Fruit fly (Drosophila melanogaster): Measurements from ENCODE around the gene AdipoR.

AdipoR gene

DNA sequence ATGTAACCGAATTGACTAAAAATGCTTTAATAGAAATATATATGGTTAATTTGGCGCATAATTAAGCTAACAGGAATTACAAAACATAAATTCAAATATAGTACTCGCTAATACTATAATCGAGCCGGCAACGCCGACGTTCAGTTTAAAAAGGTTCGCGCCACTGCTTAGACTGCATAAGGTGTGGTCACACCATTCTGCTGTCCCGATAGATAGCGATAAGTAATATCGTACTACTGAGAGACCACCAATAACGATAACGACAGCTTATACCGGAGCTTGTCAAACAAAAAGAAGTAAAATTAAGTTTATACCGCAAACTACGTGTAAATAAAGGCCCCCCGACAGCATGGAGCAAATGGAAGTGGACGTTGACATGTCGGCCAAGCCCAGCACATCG, 32.9 kb upstream of the AdipoR start, which contains the start of gene CSN6 (continued):
- TF ChIP-seq MESR4 (GFP tag; optimal IDR thresholded peaks at IDR 0.05), result peak; percentile 56
- TF ChIP-seq Myb (GFP tag; optimal IDR thresholded peaks at IDR 0.05), result peak; percentile 91
- no peak for TF ChIP-seq Dad (GFP tag; optimal IDR thresholded peaks at IDR 0.05)
- peak; percentile 9 for TF ChIP-seq CoRest (tag; optimal IDR thresholded peaks at IDR 0.05)
- TF ChIP-seq Abd-B (GFP tag; optimal IDR thresholded peaks at IDR 0.05), result peak; percentile 41
- no peak for TF ChIP-seq fu2 (GFP tag; optimal IDR thresholded peaks at IDR 0.05)
- TF ChIP-seq hb (GFP tag; IDR thresholded peaks at IDR 0.05; ENCODE audit: partially characterized antibody), result peak; percentile 88
- TF ChIP-seq CG17361 (GFP tag; IDR thresholded peaks at IDR 0.05), result peak; percentile 41; the same call in 1 of the 3 replicates
- TF ChIP-seq nerfin-2 (GFP tag; IDR thresholded peaks at IDR 0.05; ENCODE audit: partially characterized antibody), result peak; percentile 88
- TF ChIP-seq vvl (GFP tag; IDR thresholded peaks at IDR 0.05), result peak; percentile 31; the same call in 1 of the 2 replicates
- TF ChIP-seq CG7839 (tag; optimal IDR thresholded peaks at IDR 0.05), result no peak
- TF ChIP-seq caup (GFP tag; optimal IDR thresholded peaks at IDR 0.05; ENCODE audit: severe bottlenecking), result no peak
- TF ChIP-seq gce (GFP tag; IDR thresholded peaks at IDR 0.05), result no peak
- no peak for TF ChIP-seq CG31365 (tag; optimal IDR thresholded peaks at IDR 0.05)
- no peak for TF ChIP-seq Aef1 (GFP tag; IDR thresholded peaks at IDR 0.05)
- TF ChIP-seq Lhr (GFP tag; optimal IDR thresholded peaks at IDR 0.05), result peak; percentile 2
- no peak for TF ChIP-seq corto (GFP tag; optimal IDR thresholded peaks at IDR 0.05)
- TF ChIP-seq inv (GFP tag; IDR thresholded peaks at IDR 0.05; ENCODE audit: partially characterized antibody), result peak; percentile 69; the same call in 1 of the 2 replicates
- TF ChIP-seq HLH4C (GFP tag; IDR thresholded peaks at IDR 0.05; ENCODE audit: partially characterized antibody), result peak; percentile 90
- no peak for TF ChIP-seq MTF-1 (GFP tag; optimal IDR thresholded peaks at IDR 0.05; ENCODE audit: borderline replicate concordance)
- no peak for TF ChIP-seq eve (GFP tag; optimal IDR thresholded peaks at IDR 0.05)
- TF ChIP-seq stwl (tag; optimal IDR thresholded peaks at IDR 0.05), result peak; percentile 89
- TF ChIP-seq CG15479 (GFP tag; optimal IDR thresholded peaks at IDR 0.05), result no peak
- TF ChIP-seq z (GFP tag; IDR thresholded peaks at IDR 0.05), result no peak
- no peak for TF ChIP-seq aop (GFP tag; IDR thresholded peaks at IDR 0.05)
- no peak for TF ChIP-seq sens-2 (GFP tag; IDR thresholded peaks at IDR 0.05)
- TF ChIP-seq Vsx1 (GFP tag; optimal IDR thresholded peaks at IDR 0.05), result no peak
- peak; percentile 9 for TF ChIP-seq CG18476 (GFP tag; optimal IDR thresholded peaks at IDR 0.05)
- no peak for TF ChIP-seq ewg (GFP tag; optimal IDR thresholded peaks at IDR 0.05)
- TF ChIP-seq CG33213 (GFP tag; optimal IDR thresholded peaks at IDR 0.05), result peak; percentile 60
- TF ChIP-seq lola (GFP tag; optimal IDR thresholded peaks at IDR 0.05), result no peak
- peak; percentile 79 for TF ChIP-seq CG16813 (GFP tag; IDR thresholded peaks at IDR 0.05; ENCODE audit: partially characterized antibody)
- TF ChIP-seq sens (GFP tag), result peak; percentile 44
- TF ChIP-seq CG6654 (GFP tag; optimal IDR thresholded peaks at IDR 0.05), result no peak
- no peak for TF ChIP-seq fd64A (GFP tag; optimal IDR thresholded peaks at IDR 0.05)
- peak; percentile 1 for TF ChIP-seq tin (GFP tag; optimal IDR thresholded peaks at IDR 0.05)
- no peak for TF ChIP-seq Nf-YA (GFP tag; IDR thresholded peaks at IDR 0.05)
- no peak for TF ChIP-seq Hmx (GFP tag; optimal IDR thresholded peaks at IDR 0.05)
- TF ChIP-seq gcm2 (GFP tag; optimal IDR thresholded peaks at IDR 0.05), result no peak
- TF ChIP-seq trem (tag; optimal IDR thresholded peaks at IDR 0.05), result peak; percentile 75
- TF ChIP-seq CG34224 (GFP tag; IDR thresholded peaks at IDR 0.05; ENCODE audit: partially characterized antibody), result peak; percentile 85
- no peak for TF ChIP-seq CG12236 (GFP tag; optimal IDR thresholded peaks at IDR 0.05)
- peak; percentile 74 for TF ChIP-seq CG15514 (GFP tag; optimal IDR thresholded peaks at IDR 0.05)
- peak; percentile 81 for TF ChIP-seq vnd (GFP tag; IDR thresholded peaks at IDR 0.05; ENCODE audit: partially characterized antibody)
- no peak for TF ChIP-seq ci (GFP tag; IDR thresholded peaks at IDR 0.05)
- no peak for TF ChIP-seq CG9727 (GFP tag; optimal IDR thresholded peaks at IDR 0.05)
- peak; percentile 58 for TF ChIP-seq CG2712 (tag; optimal IDR thresholded peaks at IDR 0.05)
- TF ChIP-seq slp2 (GFP tag; optimal IDR thresholded peaks at IDR 0.05), result no peak
- TF ChIP-seq CG10431 (GFP tag; optimal IDR thresholded peaks at IDR 0.05), result no peak
- no peak for TF ChIP-seq HLHmδ (GFP tag; optimal IDR thresholded peaks at IDR 0.05)
